Worm (Caenorhabditis elegans) whole organism, midembryonic: Measurements from ENCODE around the gene T28A11.4.

Source experiments
- T22C8.4 ChIP-seq: fragments of 200-800 bp; sonication (Bioruptor generic); IDR thresholded peaks from 2 replicates; pipeline ENCODE4 v1.3.6; 2022; ENCODE audit warnings: missing genetic modification characterization, missing compliant biosample characterization
- cog-1 ChIP-seq: sonication (generic microtip); optimal IDR thresholded peaks from 2 replicates; lab custom pipeline; 2016; ENCODE audit warnings: missing genetic modification characterization, missing compliant biosample characterization
- flt-1 ChIP-seq: fragments of 200-800 bp; sonication (Bioruptor generic); IDR thresholded peaks from 2 replicates; pipeline ENCODE4 v1.3.6; 2022; ENCODE audit warnings: missing genetic modification characterization, missing compliant biosample characterization
- klf-2 ChIP-seq: fragments of 200-800 bp; sonication (Bioruptor generic); conservative IDR thresholded peaks from 2 replicates; pipeline ENCODE4 v1.3.6; 2022; ENCODE audit warnings: missing genetic modification reagents, missing genetic modification characterization, missing compliant biosample characterization
- med-1 ChIP-seq: sonication (generic microtip); optimal IDR thresholded peaks from 2 replicates; lab custom pipeline; 2017; ENCODE audit warnings: missing genetic modification characterization, mild to moderate bottlenecking, missing compliant biosample characterization, antibody characterized with exemption, missing genetic modification reagents; ENCODE audit not compliant: insufficient read depth
- ref-1 ChIP-seq: fragments of 200-800 bp; sonication (Bioruptor generic); conservative IDR thresholded peaks from 2 replicates; pipeline ENCODE4 v1.3.6; 2022; ENCODE audit warnings: missing genetic modification reagents, missing genetic modification characterization, missing compliant biosample characterization
- tab-1 ChIP-seq: fragments of 200-800 bp; sonication (Bioruptor generic); IDR thresholded peaks from 2 replicates; pipeline ENCODE4 v1.3.6; 2022; ENCODE audit warnings: missing genetic modification characterization, missing compliant biosample characterization
- ztf-23 ChIP-seq: fragments of 200-800 bp; sonication (Bioruptor generic); IDR thresholded peaks from 2 replicates; pipeline ENCODE4 v1.3.6; 2022; ENCODE audit warnings: missing genetic modification reagents, missing genetic modification characterization, missing compliant biosample characterization
- ztf-29 ChIP-seq: fragments of 200-800 bp; sonication (Bioruptor generic); IDR thresholded peaks from 2 replicates; pipeline ENCODE4 v1.3.6; 2022; ENCODE audit warnings: missing genetic modification reagents, missing genetic modification characterization, missing compliant biosample characterization

The T28A11.4 gene

ce11 chrV:3273577-3274100 lies at the start of gene T28A11.4:
Gene T28A11.4 (plus strand): TSS chrV:3274050.
- TF ChIP-seq ztf-29 (GFP tag; lab: Robert Waterston, UW) = no peak
- no peak for TF ChIP-seq med-1 (GFP tag; lab: Kevin White, UChicago)
- TF ChIP-seq T22C8.4 (GFP tag; lab: Robert Waterston, UW) = no peak
- no peak for TF ChIP-seq tab-1 (GFP tag; lab: Robert Waterston, UW)
- no peak for TF ChIP-seq ref-1
- TF ChIP-seq flt-1 (GFP tag; lab: Robert Waterston, UW) = no peak
- no peak for TF ChIP-seq klf-2 (GFP tag; lab: Robert Waterston, UW)

- TF ChIP-seq klf-2 (GFP tag; lab: Robert Waterston, UW) = no peak
- no peak for TF ChIP-seq cog-1 (tag; lab: Kevin White, UChicago)
- no peak for TF ChIP-seq med-1 (GFP tag; lab: Kevin White, UChicago)
- no peak for TF ChIP-seq flt-1 (GFP tag; lab: Robert Waterston, UW)
- no peak for TF ChIP-seq ztf-23
- no peak for TF ChIP-seq ztf-29 (GFP tag; lab: Robert Waterston, UW)
- no peak for TF ChIP-seq tab-1 (GFP tag; lab: Robert Waterston, UW)
- TF ChIP-seq ref-1 = no peak
- TF ChIP-seq T22C8.4 (GFP tag; lab: Robert Waterston, UW) = no peak
Observed at ce11 chrV:3227373-3227772, 46.5 kb upstream of the T28A11.4 start, which contains the start of gene K08D9.2. Gene K08D9.2 (plus strand): TSS chrV:3227673.

ce11 chrV:3230150-3230549 lies 43.7 kb upstream of the T28A11.4 start:
- TF ChIP-seq ztf-29 (GFP tag; lab: Robert Waterston, UW) (no peak), ztf-23 (no peak), klf-2 (GFP tag; lab: Robert Waterston, UW) (no peak), med-1 (GFP tag; lab: Kevin White, UChicago) (no peak), cog-1 (tag; lab: Kevin White, UChicago) (no peak), tab-1 (GFP tag; lab: Robert Waterston, UW) (no peak), T22C8.4 (GFP tag; lab: Robert Waterston, UW) (no peak), flt-1 (GFP tag; lab: Robert Waterston, UW) (no peak), ref-1 (no peak)

ce11 chrV:3230597-3230996 lies 43.3 kb upstream of the T28A11.4 start, which contains the start of gene K08D9.10:
Gene K08D9.10 (plus strand): TSS chrV:3230897.
- TF ChIP-seq cog-1 (tag; lab: Kevin White, UChicago) = no peak
- no peak for TF ChIP-seq flt-1 (GFP tag; lab: Robert Waterston, UW)
- no peak for TF ChIP-seq T22C8.4 (GFP tag; lab: Robert Waterston, UW)
- TF ChIP-seq ztf-23 = no peak
- no peak for TF ChIP-seq ref-1
- no peak for TF ChIP-seq med-1 (GFP tag; lab: Kevin White, UChicago)
- TF ChIP-seq ztf-29 (GFP tag; lab: Robert Waterston, UW) = no peak
- no peak for TF ChIP-seq klf-2 (GFP tag; lab: Robert Waterston, UW)
- no peak for TF ChIP-seq tab-1 (GFP tag; lab: Robert Waterston, UW)

- TF ChIP-seq tab-1 (GFP tag; lab: Robert Waterston, UW) (no peak), ztf-23 (no peak), cog-1 (tag; lab: Kevin White, UChicago) (no peak), med-1 (GFP tag; lab: Kevin White, UChicago) (no peak), flt-1 (GFP tag; lab: Robert Waterston, UW) (no peak), ztf-29 (GFP tag; lab: Robert Waterston, UW) (no peak), ref-1 (no peak), klf-2 (GFP tag; lab: Robert Waterston, UW) (no peak), T22C8.4 (GFP tag; lab: Robert Waterston, UW) (no peak)
Observed at ce11 chrV:3234887-3235286, 39.0 kb upstream of the T28A11.4 start, which contains the start of gene K08D9.6. Gene K08D9.6 (minus strand): TSS chrV:3234987.

- TF ChIP-seq flt-1 (GFP tag; lab: Robert Waterston, UW) = no peak
- no peak for TF ChIP-seq med-1 (GFP tag; lab: Kevin White, UChicago)
- no peak for TF ChIP-seq klf-2 (GFP tag; lab: Robert Waterston, UW)
- no peak for TF ChIP-seq ztf-23
- TF ChIP-seq cog-1 (tag; lab: Kevin White, UChicago) = no peak
- TF ChIP-seq ref-1 = no peak
- no peak for TF ChIP-seq tab-1 (GFP tag; lab: Robert Waterston, UW)
- TF ChIP-seq ztf-29 (GFP tag; lab: Robert Waterston, UW) = no peak
- TF ChIP-seq T22C8.4 (GFP tag; lab: Robert Waterston, UW) = no peak
Observed at ce11 chrV:3236610-3237009, 37.2 kb upstream of the T28A11.4 start, which contains the start of the genes K08D9.9 and str-16. Gene K08D9.9 (minus strand): TSS chrV:3236710. Gene str-16 (plus strand): TSS chrV:3236875.

ce11 chrV:3241175-3241574 lies 32.7 kb upstream of the T28A11.4 start, which contains the start of gene srj-11:
Gene srj-11 (plus strand): TSS chrV:3241424.
- TF ChIP-seq T22C8.4 (GFP tag; lab: Robert Waterston, UW) = no peak
- TF ChIP-seq ztf-29 (GFP tag; lab: Robert Waterston, UW) = no peak

ce11 chrV:3242984-3243383 lies 30.9 kb upstream of the T28A11.4 start, which contains the start of gene gst-23:
Gene gst-23 (plus strand): TSS chrV:3243284.
- TF ChIP-seq klf-2 (GFP tag; lab: Robert Waterston, UW) = no peak
- no peak for TF ChIP-seq T22C8.4 (GFP tag; lab: Robert Waterston, UW)
- TF ChIP-seq med-1 (GFP tag; lab: Kevin White, UChicago) = no peak
- TF ChIP-seq cog-1 (tag; lab: Kevin White, UChicago) = no peak
- TF ChIP-seq ztf-23 = no peak
- no peak for TF ChIP-seq tab-1 (GFP tag; lab: Robert Waterston, UW)
- TF ChIP-seq ztf-29 (GFP tag; lab: Robert Waterston, UW) = no peak
- no peak for TF ChIP-seq ref-1
- TF ChIP-seq flt-1 (GFP tag; lab: Robert Waterston, UW) = no peak

ce11 chrV:3244703-3245102 lies 29.1 kb upstream of the T28A11.4 start, which contains the start of gene srj-7:
Gene srj-7 (plus strand): TSS chrV:3245003.
- no peak for TF ChIP-seq tab-1 (GFP tag; lab: Robert Waterston, UW)
- no peak for TF ChIP-seq ztf-29 (GFP tag; lab: Robert Waterston, UW)
- no peak for TF ChIP-seq flt-1 (GFP tag; lab: Robert Waterston, UW)
- no peak for TF ChIP-seq cog-1 (tag; lab: Kevin White, UChicago)
- TF ChIP-seq T22C8.4 (GFP tag; lab: Robert Waterston, UW) = no peak
- TF ChIP-seq ztf-23 = no peak
